Worm (Caenorhabditis elegans): ENCODE results near the gene mfn-1.
"Not testable (repeated sequence)": the region's sequence is repeated elsewhere in the genome, so short reads cannot be mapped to it uniquely, and the experiment has no call there.

mfn-1 gene

DNA sequence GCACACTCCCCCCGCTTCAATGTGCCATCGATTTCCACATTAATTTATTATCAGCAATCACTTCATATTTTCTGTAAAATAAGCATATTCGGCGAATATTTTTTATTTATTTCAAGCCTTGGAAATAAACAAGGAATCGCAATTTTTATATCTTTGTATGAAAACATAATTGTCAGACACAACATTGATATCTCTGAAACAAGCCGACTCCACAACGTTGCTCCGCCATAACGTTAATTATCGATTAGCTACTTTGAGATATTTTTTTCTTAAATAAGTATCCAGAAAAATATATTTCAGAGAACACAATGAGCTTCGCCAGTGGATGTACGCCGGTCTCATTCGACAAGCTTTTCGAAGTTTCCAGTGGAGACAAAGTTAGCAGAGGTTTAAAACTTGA, 28.0 kb downstream of the mfn-1 start, which contains the start of gene adbp-1:
TSS of gene adbp-1 (plus strand) at position 301 of the 400 bp plus-strand sequence.
- no peak for TF ChIP-seq snpc-4 (tag; optimal IDR thresholded peaks at IDR 0.05)

DNA sequence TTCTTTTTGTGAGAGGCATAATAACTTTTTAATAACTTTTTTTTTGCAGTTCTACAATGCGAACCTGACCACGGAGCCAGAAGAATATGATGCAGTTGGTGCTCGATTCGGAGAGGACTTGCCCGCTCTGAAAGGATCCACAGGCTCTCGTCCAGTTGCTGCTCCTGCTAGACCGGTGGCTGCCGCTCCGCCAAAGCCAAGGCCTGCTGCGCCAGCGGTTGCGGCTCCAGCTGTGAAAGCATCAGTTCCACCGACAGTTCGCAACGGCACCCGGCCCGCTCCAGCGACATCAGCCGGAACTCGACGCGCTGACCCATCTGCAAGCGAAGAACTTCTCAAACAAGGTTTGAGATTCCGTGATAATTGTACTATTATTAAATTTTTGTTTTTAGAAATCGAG, 28.7 kb downstream of the mfn-1 start:
- TF ChIP-seq zag-1 (tag; optimal IDR thresholded peaks at IDR 0.05) (no peak), ztf-4 (tag; optimal IDR thresholded peaks at IDR 0.05) (no peak), ceh-16 (tag; optimal IDR thresholded peaks at IDR 0.05) (no peak), unc-39 (tag; optimal IDR thresholded peaks at IDR 0.05) (no peak), nhr-43 (tag; optimal IDR thresholded peaks at IDR 0.05; ENCODE audit: poor library complexity, severe bottlenecking) (no peak), tbx-2 (tag; optimal IDR thresholded peaks at IDR 0.05) (no peak), lin-15B (tag; optimal IDR thresholded peaks at IDR 0.05) (no peak), sea-2 (GFP tag; optimal IDR thresholded peaks at IDR 0.05) (no peak)

DNA sequence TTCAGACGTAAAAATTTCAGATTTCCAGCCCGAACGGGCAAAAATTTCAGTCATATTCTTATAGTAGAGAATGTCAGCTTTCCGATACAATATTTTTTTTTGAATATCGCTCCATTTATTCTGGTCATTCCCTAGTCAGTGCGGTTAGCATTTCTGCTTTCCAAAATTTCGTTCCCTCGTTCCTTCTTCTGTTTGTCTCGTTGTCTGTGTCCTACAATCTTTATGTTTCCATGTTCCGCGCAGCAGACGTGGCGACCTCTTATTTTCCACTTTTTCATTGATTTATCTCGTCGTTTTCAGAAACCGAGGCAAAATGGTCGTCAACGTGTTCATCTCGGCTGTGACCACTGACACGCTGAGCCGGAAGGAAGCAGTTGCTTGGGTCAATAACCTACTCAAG, 29.4 kb downstream of the mfn-1 start, which contains the start of gene ebp-2:
TSS of gene ebp-2 (plus strand) at position 301 of the 400 bp plus-strand sequence.
- TF ChIP-seq nhr-67, pha-4, ceh-28 (tag; optimal IDR thresholded peaks at IDR 0.05): not testable (repeated sequence)

- peak; percentile 46 for TF ChIP-seq lin-15B (tag; optimal IDR thresholded peaks at IDR 0.05)
- TF ChIP-seq nfya-1 (tag; optimal IDR thresholded peaks at IDR 0.05; ENCODE audit: insufficient read depth), result peak; percentile 37
- peak; percentile 85 for TF ChIP-seq R02D3.7 (tag; optimal IDR thresholded peaks at IDR 0.05)
- no peak for TF ChIP-seq fos-1 (tag; optimal IDR thresholded peaks at IDR 0.05)
- peak; percentile 67 for TF ChIP-seq lin-39 (tag; optimal IDR thresholded peaks at IDR 0.05)
- peak; percentile 17 for TF ChIP-seq nhr-25 (tag; optimal IDR thresholded peaks at IDR 0.05)
- no peak for TF ChIP-seq mml-1 (tag; optimal IDR thresholded peaks at IDR 0.05)
- TF ChIP-seq nhr-23 (tag; optimal IDR thresholded peaks at IDR 0.05), result peak; percentile 51
- TF ChIP-seq nhr-28 (tag; optimal IDR thresholded peaks at IDR 0.05), result no peak
Observed at ce11 chrII:11440265-11440664, 31.6 kb downstream of the mfn-1 start, which contains the start of gene VW02B12L.2. Gene VW02B12L.2, minus strand, starts transcription at chrII:11440329.

- TF ChIP-seq pqm-1 (tag; optimal IDR thresholded peaks at IDR 0.05), result peak; percentile 69
- TF ChIP-seq elt-2 (tag; optimal IDR thresholded peaks at IDR 0.05), result peak; percentile 83
- no peak for TF ChIP-seq jun-1 (tag; optimal IDR thresholded peaks at IDR 0.05)
Observed at ce11 chrII:11438417-11438816, 33.4 kb downstream of the mfn-1 start, which contains the start of gene vha-6. Gene vha-6, minus strand, starts transcription at chrII:11438452.

- no peak for TF ChIP-seq nhr-25 (tag; optimal IDR thresholded peaks at IDR 0.05)
- TF ChIP-seq eor-1 (tag; optimal IDR thresholded peaks at IDR 0.05), result no peak
- TF ChIP-seq ceh-82 (tag; optimal IDR thresholded peaks at IDR 0.05), result no peak
- TF ChIP-seq fos-1 (tag; optimal IDR thresholded peaks at IDR 0.05), result no peak
- no peak for TF ChIP-seq nhr-11 (tag; optimal IDR thresholded peaks at IDR 0.05)
- no peak for TF ChIP-seq R02D3.7 (tag; optimal IDR thresholded peaks at IDR 0.05)
- TF ChIP-seq ZK546.5 (tag; optimal IDR thresholded peaks at IDR 0.05), result no peak
- TF ChIP-seq unc-39 (tag; optimal IDR thresholded peaks at IDR 0.05), result no peak
- TF ChIP-seq daf-12 (tag; optimal IDR thresholded peaks at IDR 0.05), result no peak
- TF ChIP-seq aly-2 (tag; optimal IDR thresholded peaks at IDR 0.05), result no peak
- no peak for TF ChIP-seq lsy-12 (tag; optimal IDR thresholded peaks at IDR 0.05)
- TF ChIP-seq hmg-11 (tag; optimal IDR thresholded peaks at IDR 0.05), result no peak
- no peak for TF ChIP-seq lin-15B (tag; optimal IDR thresholded peaks at IDR 0.05)
Observed at ce11 chrII:11433942-11434341, 37.9 kb downstream of the mfn-1 start, which contains the start of gene C05D12.5. Gene C05D12.5, plus strand, starts transcription at chrII:11434242.

- TF ChIP-seq nhr-43 (tag; optimal IDR thresholded peaks at IDR 0.05; ENCODE audit: poor library complexity, severe bottlenecking), result no peak
- no peak for TF ChIP-seq nfya-1 (tag; optimal IDR thresholded peaks at IDR 0.05; ENCODE audit: insufficient read depth)
- no peak for TF ChIP-seq daf-12 (tag; optimal IDR thresholded peaks at IDR 0.05)
- TF ChIP-seq unc-62 (GFP tag; optimal IDR thresholded peaks at IDR 0.05), result no peak
- no peak for TF ChIP-seq R02D3.7 (tag; optimal IDR thresholded peaks at IDR 0.05)
- TF ChIP-seq lsy-12 (tag; optimal IDR thresholded peaks at IDR 0.05), result no peak
- no peak for TF ChIP-seq fkh-10 (GFP tag; optimal IDR thresholded peaks at IDR 0.05)
- no peak for TF ChIP-seq jun-1 (tag; optimal IDR thresholded peaks at IDR 0.05)
- no peak for TF ChIP-seq mml-1 (tag; optimal IDR thresholded peaks at IDR 0.05)
- TF ChIP-seq ama-1 (optimal IDR thresholded peaks at IDR 0.05), result no peak
- TF ChIP-seq skn-1 (tag; optimal IDR thresholded peaks at IDR 0.05), result no peak
- no peak for TF ChIP-seq hmg-11 (tag; optimal IDR thresholded peaks at IDR 0.05)
Observed at ce11 chrII:11431584-11431983, 40.2 kb downstream of the mfn-1 start, which contains the start of gene C05D12.4. Gene C05D12.4, plus strand, starts transcription at chrII:11431884.

All from whole organism, L3 larva.